Worm (Caenorhabditis elegans) whole organism, young adult: ENCODE results near the gene fbxa-5.

Experiments
- ama-1 ChIP-seq, 3 experiments: fragments of 150-350 bp in 1 of 3; sonication (generic microtip) in 2 of 3; optimal IDR thresholded peaks; 2 replicates each; lab custom pipeline; 2014 to 2018; ENCODE audit warnings: missing biosample characterization in 2 of 3, missing genetic modification characterization in 2 of 3, missing genetic modification reagents in 2 of 3
- attf-5 ChIP-seq: fragments of 200-800 bp; sonication (Bioruptor generic); optimal IDR thresholded peaks from 2 replicates; lab custom pipeline; 2018; ENCODE audit warnings: mild to moderate bottlenecking, missing genetic modification characterization, missing compliant biosample characterization
- attf-6 ChIP-seq: fragments of 200-800 bp; sonication (Bioruptor generic); IDR thresholded peaks from 2 replicates; pipeline ENCODE4 v1.3.6; 2022; ENCODE audit warnings: missing genetic modification reagents, missing genetic modification characterization, missing compliant biosample characterization
- ccch-3 ChIP-seq: fragments of 200-800 bp; sonication (Bioruptor generic); optimal IDR thresholded peaks from 2 replicates; lab custom pipeline; 2018; ENCODE audit warnings: mild to moderate bottlenecking, missing genetic modification characterization, missing compliant biosample characterization
- efl-1 ChIP-seq: fragments of 150-350 bp; optimal IDR thresholded peaks from 2 replicates; lab custom pipeline; 2014; ENCODE audit warnings: missing biosample characterization, missing genetic modification reagents, missing genetic modification characterization
- hlh-12 ChIP-seq: sonication (generic microtip); optimal IDR thresholded peaks from 2 replicates; lab custom pipeline; 2016; ENCODE audit warnings: missing genetic modification characterization, missing compliant biosample characterization
- hlh-26 ChIP-seq: fragments of 200-800 bp; sonication (Bioruptor generic); conservative IDR thresholded peaks from 2 replicates; pipeline ENCODE4 v1.3.6; 2022; ENCODE audit warnings: missing genetic modification reagents, missing genetic modification characterization, missing compliant biosample characterization
- let-607 ChIP-seq, 2 experiments: fragments of 200-800 bp in 1 of 2; sonication (Bioruptor generic) in 1 of 2; sonication (generic microtip) in 1 of 2; optimal IDR thresholded peaks; 2 replicates each; lab custom pipeline; 2016 to 2018; ENCODE audit warnings: mild to moderate bottlenecking in 2 of 2, missing compliant biosample characterization in 2 of 2, missing genetic modification characterization in 2 of 2, moderate library complexity in 2 of 2, missing genotype in 1 of 2
- lir-1 ChIP-seq: fragments of 200-800 bp; sonication (Bioruptor generic); conservative IDR thresholded peaks from 2 replicates; pipeline ENCODE4 v1.3.6; 2022; ENCODE audit warnings: missing genetic modification reagents, missing genetic modification characterization, missing compliant biosample characterization
- mcd-1 ChIP-seq: fragments of 200-800 bp; sonication (Bioruptor generic); IDR thresholded peaks from 2 replicates; pipeline ENCODE4 v1.3.6; 2022; ENCODE audit warnings: missing genetic modification reagents, missing genetic modification characterization, missing compliant biosample characterization
- snpc-4 ChIP-seq, 5 experiments: fragments of 150-350 bp in 1 of 5; sonication (generic microtip) in 4 of 5; optimal IDR thresholded peaks; 2 replicates each; lab custom pipeline; 2014 to 2018; ENCODE audit warnings: missing genetic modification characterization in 5 of 5, missing biosample characterization in 3 of 5, antibody characterized with exemption in 2 of 5, mild to moderate bottlenecking in 2 of 5, missing compliant biosample characterization in 2 of 5, missing genotype in 2 of 5, moderate library complexity in 2 of 5, missing genetic modification reagents in 1 of 5
- unc-62 ChIP-seq: fragments of 150-350 bp; optimal IDR thresholded peaks from 2 replicates; lab custom pipeline; 2014; ENCODE audit warnings: missing biosample characterization, missing genetic modification reagents, missing genetic modification characterization
- ztf-26 ChIP-seq: sonication (generic microtip); optimal IDR thresholded peaks from 2 replicates; lab custom pipeline; 2017; ENCODE audit warnings: missing genetic modification characterization, missing compliant biosample characterization

DNA sequence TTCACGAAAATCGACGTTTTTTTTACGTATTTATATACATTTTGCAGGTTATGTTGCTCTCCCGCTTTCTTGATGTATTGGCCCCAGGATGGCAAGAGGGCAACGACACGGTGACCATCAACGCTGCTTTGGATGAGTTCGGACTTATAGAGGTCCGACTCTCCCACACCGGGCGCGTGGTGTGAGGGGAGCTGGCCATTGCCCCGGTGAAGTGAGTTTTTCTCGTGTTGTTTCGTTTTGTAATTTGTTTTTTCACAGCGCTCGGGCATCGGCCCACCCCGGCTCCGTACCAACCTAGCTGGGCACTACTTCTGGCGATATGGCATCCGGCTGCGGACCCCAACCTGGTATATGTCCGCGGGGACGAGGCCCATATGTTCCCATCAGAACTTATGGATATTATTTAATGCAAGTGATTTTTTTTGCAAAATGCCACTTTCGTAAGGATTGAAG lies 34.2 kb upstream of the fbxa-5 start, which contains the start of gene Y82E9BR.20:
- TF ChIP-seq ama-1 (optimal IDR thresholded peaks at IDR 0.05; lab: Kevin White, UChicago) (no peak), ama-1 (GFP tag; optimal IDR thresholded peaks at IDR 0.05; lab: Kevin White, UChicago) (no peak), snpc-4 (GFP tag; optimal IDR thresholded peaks at IDR 0.05; lab: Kevin White, UChicago) (no peak), snpc-4 (tag; optimal IDR thresholded peaks at IDR 0.05; lab: Kevin White, UChicago) (no peak), ztf-26 (tag; lab: Kevin White, UChicago) (no peak), ccch-3 (GFP tag; lab: Kevin White, UChicago) (no peak), hlh-26 (GFP tag; lab: Robert Waterston, UW) (no peak), lir-1 (GFP tag; lab: Robert Waterston, UW) (no peak), unc-62 (GFP tag; lab: Kevin White, UChicago) (no peak), hlh-12 (tag; lab: Kevin White, UChicago) (no peak), efl-1 (GFP tag; lab: Kevin White, UChicago) (no peak), attf-5 (GFP tag; lab: Kevin White, UChicago) (no peak), mcd-1 (GFP tag; lab: Robert Waterston, UW) (no peak), attf-6 (GFP tag; lab: Robert Waterston, UW) (no peak), let-607 (tag; optimal IDR thresholded peaks at IDR 0.05; lab: Kevin White, UChicago) (no peak)
